Worm (Caenorhabditis elegans) whole organism, L2 larva: ENCODE measurements around the gene msp-65.

ENCODE experiments used
- C34F6.9 ChIP-seq: fragments of 150-350 bp; optimal IDR thresholded peaks from 2 replicates; lab custom pipeline; 2014; ENCODE audit warnings: missing biosample characterization, missing genetic modification characterization
- F13H6.1 ChIP-seq: sonication (generic microtip); optimal IDR thresholded peaks from 2 replicates; lab custom pipeline; 2016; ENCODE audit warnings: missing genetic modification characterization, missing compliant biosample characterization
- R02D3.7 ChIP-seq: fragments of 150-350 bp; optimal IDR thresholded peaks from 2 replicates; lab custom pipeline; 2014; ENCODE audit warnings: missing biosample characterization, missing genetic modification characterization
- ZK546.5 ChIP-seq: sonication (generic microtip); optimal IDR thresholded peaks from 2 replicates; lab custom pipeline; 2017; ENCODE audit warnings: missing biosample characterization, missing genetic modification characterization
- alr-1 ChIP-seq: fragments of 150-350 bp; optimal IDR thresholded peaks from 2 replicates; lab custom pipeline; 2014; ENCODE audit warnings: missing biosample characterization, missing genetic modification characterization
- aly-2 ChIP-seq: fragments of 150-350 bp; optimal IDR thresholded peaks from 2 replicates; lab custom pipeline; 2014; ENCODE audit warnings: missing biosample characterization, missing genetic modification characterization
- ama-1 ChIP-seq: fragments of 150-350 bp; optimal IDR thresholded peaks from 2 replicates; lab custom pipeline; 2018; ENCODE audit warnings: inconsistent platforms
- blmp-1 ChIP-seq: sonication (generic microtip); optimal IDR thresholded peaks from 2 replicates; lab custom pipeline; 2017; ENCODE audit warnings: missing genetic modification characterization, mild to moderate bottlenecking, missing compliant biosample characterization, antibody characterized with exemption, moderate library complexity; ENCODE audit not compliant: insufficient read depth
- ceh-16 ChIP-seq: fragments of 150-350 bp; optimal IDR thresholded peaks from 2 replicates; lab custom pipeline; 2014; ENCODE audit warnings: missing biosample characterization, missing genetic modification characterization
- crh-2 ChIP-seq: sonication (generic microtip); optimal IDR thresholded peaks from 2 replicates; lab custom pipeline; 2017; ENCODE audit warnings: missing biosample characterization, missing genetic modification characterization
- dmd-4 ChIP-seq: sonication (generic microtip); optimal IDR thresholded peaks from 2 replicates; lab custom pipeline; 2017; ENCODE audit warnings: missing biosample characterization, missing genetic modification characterization
- egl-27 ChIP-seq: sonication (generic microtip); optimal IDR thresholded peaks from 3 replicates; lab custom pipeline; 2017; ENCODE audit warnings: missing biosample characterization, missing genetic modification reagents, missing genetic modification characterization
- elt-1 ChIP-seq: fragments of 150-350 bp; optimal IDR thresholded peaks from 2 replicates; lab custom pipeline; 2014; ENCODE audit warnings: missing biosample characterization, missing genetic modification characterization
- elt-3 ChIP-seq: sonication (generic microtip); optimal IDR thresholded peaks from 2 replicates; lab custom pipeline; 2017; ENCODE audit warnings: missing biosample characterization, missing genetic modification characterization
- fos-1 ChIP-seq: fragments of 150-350 bp; optimal IDR thresholded peaks from 2 replicates; lab custom pipeline; 2014; ENCODE audit warnings: missing biosample characterization, missing genetic modification characterization
- gmeb-1 ChIP-seq: fragments of 150-350 bp; optimal IDR thresholded peaks from 2 replicates; lab custom pipeline; 2014; ENCODE audit warnings: missing biosample characterization, missing genetic modification characterization
- lin-11 ChIP-seq: fragments of 150-350 bp; sonication (generic microtip); optimal IDR thresholded peaks from 2 replicates; lab custom pipeline; 2014; ENCODE audit warnings: missing biosample characterization, missing genetic modification characterization, inconsistent platforms, mixed read lengths
- lin-13 ChIP-seq: fragments of 150-350 bp; optimal IDR thresholded peaks from 2 replicates; lab custom pipeline; 2014; ENCODE audit warnings: missing biosample characterization, missing genetic modification reagents, missing genetic modification characterization
- lin-39 ChIP-seq: fragments of 150-350 bp; optimal IDR thresholded peaks from 2 replicates; lab custom pipeline; 2014; ENCODE audit warnings: missing biosample characterization, missing genetic modification reagents, missing genetic modification characterization
- lsy-2 ChIP-seq, 2 experiments: fragments of 150-350 bp in 1 of 2; sonication (generic microtip) in 1 of 2; optimal IDR thresholded peaks; 2 replicates each; lab custom pipeline; 2014 to 2017; ENCODE audit warnings: missing biosample characterization in 2 of 2, missing genetic modification characterization in 2 of 2
- mab-5 ChIP-seq: fragments of 150-350 bp; optimal IDR thresholded peaks from 2 replicates; lab custom pipeline; 2014; ENCODE audit warnings: missing biosample characterization, missing genetic modification characterization
- mbf-1 ChIP-seq: sonication (generic microtip); optimal IDR thresholded peaks from 2 replicates; lab custom pipeline; 2017; ENCODE audit warnings: missing biosample characterization, missing genetic modification characterization
- mdl-1 ChIP-seq, 2 experiments: fragments of 150-350 bp in 1 of 2; sonication (generic microtip) in 1 of 2; optimal IDR thresholded peaks; 2 replicates each; lab custom pipeline; 2017; ENCODE audit warnings: missing biosample characterization in 2 of 2, missing genetic modification characterization in 2 of 2
- nhr-10 ChIP-seq: sonication (generic microtip); optimal IDR thresholded peaks from 2 replicates; lab custom pipeline; 2017; ENCODE audit warnings: missing biosample characterization, missing genetic modification characterization
- nhr-12 ChIP-seq: fragments of 150-350 bp; optimal IDR thresholded peaks from 2 replicates; lab custom pipeline; 2014; ENCODE audit warnings: missing biosample characterization, missing genetic modification characterization
- nhr-129 ChIP-seq: fragments of 150-350 bp; optimal IDR thresholded peaks from 2 replicates; lab custom pipeline; 2014; ENCODE audit warnings: missing biosample characterization, missing genetic modification characterization
- nhr-21 ChIP-seq: fragments of 150-350 bp; optimal IDR thresholded peaks from 2 replicates; lab custom pipeline; 2014; ENCODE audit warnings: missing biosample characterization, missing genetic modification characterization
- nhr-23 ChIP-seq: fragments of 150-350 bp; optimal IDR thresholded peaks from 2 replicates; lab custom pipeline; 2014; ENCODE audit warnings: missing biosample characterization, missing genetic modification reagents, missing genetic modification characterization
- nhr-25 ChIP-seq: fragments of 150-350 bp; sonication (generic microtip); optimal IDR thresholded peaks from 3 replicates; lab custom pipeline; 2014; ENCODE audit warnings: missing biosample characterization, missing genetic modification characterization
- nhr-6 ChIP-seq: fragments of 150-350 bp; optimal IDR thresholded peaks from 2 replicates; lab custom pipeline; 2014; ENCODE audit warnings: missing biosample characterization, missing genetic modification characterization
- nhr-77 ChIP-seq: fragments of 150-350 bp; optimal IDR thresholded peaks from 2 replicates; lab custom pipeline; 2014; ENCODE audit warnings: missing biosample characterization, missing genetic modification characterization
- peb-1 ChIP-seq: fragments of 150-350 bp; optimal IDR thresholded peaks from 2 replicates; lab custom pipeline; 2014; ENCODE audit warnings: missing biosample characterization, missing genetic modification characterization
- sem-4 ChIP-seq: fragments of 150-350 bp; optimal IDR thresholded peaks from 2 replicates; lab custom pipeline; 2014; ENCODE audit warnings: missing biosample characterization, missing genetic modification reagents, missing genetic modification characterization
- skn-1 ChIP-seq: sonication (generic microtip); optimal IDR thresholded peaks from 2 replicates; lab custom pipeline; 2017; ENCODE audit warnings: missing biosample characterization, missing genetic modification characterization
- sma-3 ChIP-seq: sonication (generic microtip); optimal IDR thresholded peaks from 2 replicates; lab custom pipeline; 2016; ENCODE audit warnings: missing genetic modification reagents, missing genetic modification characterization, missing compliant biosample characterization
- sma-9 ChIP-seq, 2 experiments: fragments of 150-350 bp in 1 of 2; sonication (generic microtip) in 1 of 2; optimal IDR thresholded peaks; 2 replicates each; lab custom pipeline; 2014 to 2016; ENCODE audit warnings: missing genetic modification characterization in 2 of 2, mild to moderate bottlenecking in 1 of 2, missing biosample characterization in 1 of 2, missing compliant biosample characterization in 1 of 2, missing genetic modification reagents in 1 of 2, moderate library complexity in 1 of 2
- snpc-4 ChIP-seq: fragments of 150-350 bp; optimal IDR thresholded peaks from 2 replicates; lab custom pipeline; 2014; ENCODE audit warnings: missing biosample characterization, missing genetic modification characterization
- unc-55 ChIP-seq: fragments of 150-350 bp; sonication (generic microtip); optimal IDR thresholded peaks from 3 replicates; lab custom pipeline; 2014; ENCODE audit warnings: missing biosample characterization, missing genetic modification reagents, missing genetic modification characterization
- unc-62 ChIP-seq: fragments of 150-350 bp; optimal IDR thresholded peaks from 2 replicates; lab custom pipeline; 2014; ENCODE audit warnings: missing biosample characterization, missing genetic modification reagents, missing genetic modification characterization
- zag-1 ChIP-seq: fragments of 150-350 bp; optimal IDR thresholded peaks from 2 replicates; lab custom pipeline; 2014; ENCODE audit warnings: missing biosample characterization, missing genetic modification characterization
- ztf-1 ChIP-seq: fragments of 200-800 bp; sonication (Bioruptor generic); conservative IDR thresholded peaks from 2 replicates; pipeline ENCODE4 v1.3.6; 2022; ENCODE audit warnings: missing genetic modification characterization, missing compliant biosample characterization
- ztf-11 ChIP-seq: sonication (generic microtip); optimal IDR thresholded peaks from 2 replicates; lab custom pipeline; 2017; ENCODE audit warnings: missing biosample characterization, missing genetic modification characterization
- ztf-4 ChIP-seq: fragments of 150-350 bp; optimal IDR thresholded peaks from 2 replicates; lab custom pipeline; 2014; ENCODE audit warnings: missing biosample characterization, missing genetic modification characterization

Gene msp-65

ce11 chrIV:5354564-5354963 lies 38.2 kb downstream of the msp-65 start:
- TF ChIP-seq R02D3.7 (tag; lab: Kevin White, UChicago) (no peak), lsy-2 (tag; optimal IDR thresholded peaks at IDR 0.05; lab: Kevin White, UChicago) (no peak), mab-5 (tag; lab: Kevin White, UChicago) (no peak), lin-11 (tag; lab: Kevin White, UChicago) (no peak), sem-4 (tag; lab: Kevin White, UChicago) (no peak), ztf-11 (tag; lab: Kevin White, UChicago) (no peak), unc-55 (GFP tag; lab: Kevin White, UChicago) (no peak), aly-2 (no peak), nhr-6 (tag; lab: Kevin White, UChicago) (no peak), ztf-1 (GFP tag; lab: Robert Waterston, UW) (no peak), nhr-23 (no peak)

DNA sequence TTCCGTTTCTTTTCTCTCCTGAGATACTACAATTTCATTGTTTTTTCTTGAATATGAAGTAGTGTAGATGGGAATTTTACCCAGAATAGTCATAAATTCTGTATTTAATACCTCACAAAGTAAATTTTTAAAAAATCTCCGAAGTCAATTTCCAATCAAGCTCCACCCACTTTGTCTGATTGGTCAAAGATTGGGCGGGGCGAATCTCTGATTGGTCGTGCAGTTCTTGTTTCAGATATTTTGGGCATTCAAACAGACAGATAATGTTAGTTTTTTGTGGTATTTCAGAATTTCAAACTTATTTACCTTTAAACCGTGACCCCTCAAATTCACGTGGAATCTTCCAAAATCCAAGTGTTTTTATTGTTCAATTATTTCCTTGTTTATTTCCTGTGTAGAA lies 44.2 kb downstream of the msp-65 start, which contains the start of gene F41H10.5:
Gene F41H10.5, plus strand, starts transcription at position 375 of the 400 bp plus-strand sequence.
- no peak for TF ChIP-seq lin-11 (tag; lab: Kevin White, UChicago)
- TF ChIP-seq nhr-23 = no peak
- TF ChIP-seq lin-39 (tag; lab: Kevin White, UChicago) = no peak
- no peak for TF ChIP-seq mab-5 (tag; lab: Kevin White, UChicago)
- no peak for TF ChIP-seq blmp-1
- no peak for TF ChIP-seq sem-4 (tag; lab: Kevin White, UChicago)
- TF ChIP-seq nhr-12 (tag; lab: Kevin White, UChicago) = no peak
- no peak for TF ChIP-seq mbf-1
- no peak for TF ChIP-seq ama-1
- no peak for TF ChIP-seq unc-62 (GFP tag; lab: Kevin White, UChicago)
- no peak for TF ChIP-seq sma-9 (GFP tag; optimal IDR thresholded peaks at IDR 0.05; lab: Kevin White, UChicago)
- TF ChIP-seq sma-9 (tag; optimal IDR thresholded peaks at IDR 0.05; lab: Kevin White, UChicago) = no peak
- no peak for TF ChIP-seq nhr-77
- no peak for TF ChIP-seq lsy-2 (tag; optimal IDR thresholded peaks at IDR 0.05; lab: Kevin White, UChicago)
- no peak for TF ChIP-seq zag-1
- no peak for TF ChIP-seq elt-3 (tag; lab: Kevin White, UChicago)
- TF ChIP-seq ceh-16 = no peak
- TF ChIP-seq ZK546.5 (tag; lab: Kevin White, UChicago) = no peak

DNA sequence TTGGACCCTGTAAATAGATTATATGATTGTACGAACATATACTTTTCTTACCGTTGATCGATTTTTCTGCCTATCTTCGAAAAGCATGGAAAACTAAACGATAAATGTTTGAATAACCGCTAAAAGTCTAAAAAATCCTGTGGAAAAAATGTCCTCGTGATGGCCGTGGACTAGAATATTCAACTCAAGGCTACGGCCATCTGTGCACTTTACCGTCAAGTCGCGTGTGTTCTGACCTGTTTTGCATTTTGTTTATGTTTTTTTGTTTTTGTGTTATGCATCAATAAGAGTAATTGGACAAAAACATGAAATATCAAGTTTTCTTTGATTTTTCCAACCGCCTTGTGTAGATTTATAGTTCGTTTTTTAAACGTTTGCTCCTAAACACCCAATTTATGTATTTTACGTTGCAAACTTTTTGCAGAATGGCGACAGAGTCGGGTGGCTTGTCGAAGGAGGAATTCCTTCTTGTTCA lies 47.8 kb downstream of the msp-65 start, which contains the start of the genes hda-6 and F41H10.4:
Gene hda-6, minus strand, starts transcription at position 172 of the 475 bp plus-strand sequence.
Gene F41H10.4, plus strand, starts transcription at position 425 of the 475 bp plus-strand sequence.
- TF ChIP-seq fos-1 (tag; lab: Kevin White, UChicago) (peak; percentile 54), gmeb-1 (tag; lab: Kevin White, UChicago) (peak; percentile 80), dmd-4 (tag; lab: Kevin White, UChicago) (no peak), unc-55 (GFP tag; lab: Kevin White, UChicago) (peak; percentile 75), elt-1 (no peak), sem-4 (tag; lab: Kevin White, UChicago) (peak; percentile 37), crh-2 (tag; lab: Kevin White, UChicago) (peak; percentile 72), nhr-129 (tag; lab: Kevin White, UChicago) (peak; percentile 76), zag-1 (no peak), lin-11 (tag; lab: Kevin White, UChicago) (peak; percentile 14), ztf-4 (no peak), blmp-1 (no peak), lsy-2 (tag; optimal IDR thresholded peaks at IDR 0.05; lab: Kevin White, UChicago) (peak; percentile 70 to 91), sma-9 (GFP tag; optimal IDR thresholded peaks at IDR 0.05; lab: Kevin White, UChicago) (peak; percentile 83), sma-9 (tag; optimal IDR thresholded peaks at IDR 0.05; lab: Kevin White, UChicago) (no peak), peb-1 (no peak), nhr-10 (tag; lab: Kevin White, UChicago) (no peak), aly-2 (no peak), nhr-12 (tag; lab: Kevin White, UChicago) (no peak), skn-1 (tag; lab: Kevin White, UChicago) (no peak), lin-13 (GFP tag; lab: Kevin White, UChicago) (peak; percentile 59), C34F6.9 (peak; percentile 86), ztf-1 (GFP tag; lab: Robert Waterston, UW) (no peak), mab-5 (tag; lab: Kevin White, UChicago) (peak; percentile 47), ama-1 (no peak), nhr-6 (tag; lab: Kevin White, UChicago) (peak; percentile 66), ceh-16 (no peak), R02D3.7 (tag; lab: Kevin White, UChicago) (peak; percentile 13), mdl-1 (tag; optimal IDR thresholded peaks at IDR 0.05; lab: Kevin White, UChicago) (peak in 1 of 2 experiments; percentile 29), nhr-25 (peak; percentile 87), sma-3 (GFP tag; lab: Kevin White, UChicago) (peak; percentile 64), alr-1 (tag; lab: Kevin White, UChicago) (no peak), F13H6.1 (tag; lab: Kevin White, UChicago) (peak; percentile 69), unc-62 (GFP tag; lab: Kevin White, UChicago) (no peak), mbf-1 (no peak), elt-3 (tag; lab: Kevin White, UChicago) (no peak), egl-27 (tag; lab: Kevin White, UChicago) (peak; percentile 24), nhr-21 (peak; percentile 55), snpc-4 (no peak), ZK546.5 (tag; lab: Kevin White, UChicago) (no peak)
- TF ChIP-seq, all 48 proteins: peak for 20
